Fruit fly (Drosophila melanogaster) whole organism, embryonic: ENCODE measurements around the gene Hecw.

Experiments
- Adf1 ChIP-seq: fragments of 200-800 bp; sonication (Bioruptor generic); IDR thresholded peaks from 2 replicates; pipeline ENCODE4 v1.3.6; 2022; ENCODE audit warnings: missing biosample characterization, missing genetic modification characterization
- Asciz ChIP-seq: fragments of 200-800 bp; sonication (Bioruptor generic); optimal IDR thresholded peaks from 2 replicates; lab custom pipeline; 2017; ENCODE audit warnings: missing biosample characterization, mild to moderate bottlenecking, missing genetic modification characterization, missing genetic modification reagents
- BEAF-32 ChIP-seq: fragments of 200-800 bp; sonication (Bioruptor generic); optimal IDR thresholded peaks from 3 replicates; lab custom pipeline; 2017; ENCODE audit warnings: missing biosample characterization, missing genetic modification characterization, mild to moderate bottlenecking, moderate library complexity, missing genetic modification reagents
- Bteb2 ChIP-seq: fragments of 200-800 bp; sonication (Bioruptor generic); optimal IDR thresholded peaks from 2 replicates; lab custom pipeline; 2016; ENCODE audit warnings: missing biosample characterization, missing genetic modification characterization
- C15 ChIP-seq: fragments of 200-800 bp; sonication (Bioruptor generic); IDR thresholded peaks from 3 replicates; pipeline ENCODE4 v1.3.6; 2022; ENCODE audit warnings: missing biosample characterization, missing genetic modification characterization
- CG1024 ChIP-seq: fragments of 200-800 bp; sonication (Bioruptor generic); IDR thresholded peaks from 2 replicates; pipeline ENCODE4 v1.3.6; 2022; ENCODE audit warnings: missing biosample characterization, missing genetic modification characterization
- CG10543 ChIP-seq: fragments of 200-800 bp; sonication (Bioruptor generic); optimal IDR thresholded peaks from 3 replicates; lab custom pipeline; 2017; ENCODE audit warnings: missing biosample characterization, mild to moderate bottlenecking, missing genetic modification characterization, moderate library complexity
- CG12155 ChIP-seq: fragments of 200-800 bp; sonication (Bioruptor generic); optimal IDR thresholded peaks from 3 replicates; lab custom pipeline; 2016; ENCODE audit warnings: missing biosample characterization, missing genetic modification characterization
- CG13296 ChIP-seq: fragments of 200-800 bp; sonication (Bioruptor generic); optimal IDR thresholded peaks from 3 replicates; lab custom pipeline; 2018; ENCODE audit warnings: missing biosample characterization, mild to moderate bottlenecking, missing genetic modification characterization
- CG17612 ChIP-seq: fragments of 200-800 bp; sonication (Bioruptor generic); IDR thresholded peaks from 2 replicates; pipeline ENCODE4 v1.3.6; 2022; ENCODE audit warnings: missing biosample characterization, missing genetic modification characterization
- CG18011 ChIP-seq: fragments of 200-800 bp; sonication (Bioruptor generic); optimal IDR thresholded peaks from 2 replicates; lab custom pipeline; 2017; ENCODE audit warnings: missing biosample characterization, missing genetic modification characterization, mild to moderate bottlenecking, moderate library complexity, missing genotype
- CG18262 ChIP-seq: fragments of 200-800 bp; optimal IDR thresholded peaks from 3 replicates; lab custom pipeline; 2019; ENCODE audit warnings: missing biosample characterization, mild to moderate bottlenecking, missing genetic modification characterization, moderate library complexity
- CG1832 ChIP-seq: fragments of 200-800 bp; sonication (Bioruptor generic); optimal IDR thresholded peaks from 2 replicates; lab custom pipeline; 2017; ENCODE audit warnings: missing biosample characterization, mild to moderate bottlenecking, missing genetic modification characterization, inconsistent platforms
- CG2875 ChIP-seq: fragments of 200-800 bp; sonication (Bioruptor generic); optimal IDR thresholded peaks from 2 replicates; lab custom pipeline; 2017; ENCODE audit warnings: missing biosample characterization, mild to moderate bottlenecking, missing genetic modification characterization, missing genetic modification reagents
- CG3163 ChIP-seq: fragments of 200-800 bp; sonication (Bioruptor generic); optimal IDR thresholded peaks from 3 replicates; lab custom pipeline; 2016; ENCODE audit warnings: missing biosample characterization, missing genetic modification characterization
- CG33557 ChIP-seq: fragments of 200-800 bp; sonication (Bioruptor generic); optimal IDR thresholded peaks from 2 replicates; lab custom pipeline; 2019; ENCODE audit warnings: missing biosample characterization, mild to moderate bottlenecking, missing genetic modification characterization, moderate library complexity
- CG6813 ChIP-seq: fragments of 200-800 bp; sonication (Bioruptor generic); optimal IDR thresholded peaks from 2 replicates; lab custom pipeline; 2017; ENCODE audit warnings: missing biosample characterization, missing genetic modification characterization, mild to moderate bottlenecking, moderate library complexity, missing genetic modification reagents
- CG6854 ChIP-seq: fragments of 200-800 bp; sonication (Bioruptor generic); optimal IDR thresholded peaks from 3 replicates; lab custom pipeline; 2017; ENCODE audit warnings: missing biosample characterization, mild to moderate bottlenecking, missing genetic modification characterization
- CG7556 ChIP-seq: fragments of 200-800 bp; sonication (Bioruptor generic); optimal IDR thresholded peaks from 2 replicates; lab custom pipeline; 2017; ENCODE audit warnings: missing biosample characterization, mild to moderate bottlenecking, missing genetic modification characterization
- CG7839 ChIP-seq: fragments of 200-800 bp; sonication (Bioruptor generic); optimal IDR thresholded peaks from 3 replicates; lab custom pipeline; 2018; ENCODE audit warnings: missing biosample characterization, mild to moderate bottlenecking, missing genetic modification characterization, moderate library complexity
- CG9797 ChIP-seq: fragments of 200-800 bp; sonication (Bioruptor generic); optimal IDR thresholded peaks from 3 replicates; lab custom pipeline; 2018; ENCODE audit warnings: missing biosample characterization, mild to moderate bottlenecking, missing genetic modification characterization
- CG9932 ChIP-seq: fragments of 200-800 bp; sonication (Bioruptor generic); IDR thresholded peaks from 2 replicates; pipeline ENCODE4 v1.3.6; 2022; ENCODE audit warnings: missing biosample characterization, missing genetic modification characterization
- Camta ChIP-seq: fragments of 200-800 bp; sonication (Bioruptor generic); optimal IDR thresholded peaks from 2 replicates; lab custom pipeline; 2016; ENCODE audit warnings: missing biosample characterization, missing genetic modification characterization
- Chrac-16 ChIP-seq: fragments of 200-800 bp; sonication (Bioruptor generic); optimal IDR thresholded peaks from 3 replicates; lab custom pipeline; 2016; ENCODE audit warnings: missing biosample characterization, missing genetic modification characterization
- Dip2 ChIP-seq: fragments of 200-800 bp; sonication (Bioruptor generic); IDR thresholded peaks from 2 replicates; pipeline ENCODE4 v1.3.6; 2022; ENCODE audit warnings: missing biosample characterization, missing genetic modification characterization
- Hr3 ChIP-seq: fragments of 200-800 bp; sonication (Bioruptor generic); optimal IDR thresholded peaks from 3 replicates; lab custom pipeline; 2016; ENCODE audit warnings: missing biosample characterization, missing genetic modification characterization
- Lpt ChIP-seq: fragments of >200 bp; optimal IDR thresholded peaks from 2 replicates; lab custom pipeline; 2018; ENCODE audit warnings: missing biosample characterization, missing genetic modification characterization
- Optix ChIP-seq: fragments of 200-800 bp; sonication (Bioruptor generic); IDR thresholded peaks from 3 replicates; pipeline ENCODE4 v1.3.6; 2022; ENCODE audit warnings: missing biosample characterization, missing genetic modification characterization
- Pdp1 ChIP-seq, 2 experiments: fragments of 200-800 bp; sonication (Bioruptor generic); optimal IDR thresholded peaks; 3 replicates each; lab custom pipeline; 2016; ENCODE audit warnings: missing biosample characterization in 2 of 2, missing genetic modification characterization in 2 of 2, mild to moderate bottlenecking in 1 of 2, moderate library complexity in 1 of 2
- Ravus ChIP-seq: fragments of 200-800 bp; sonication (Bioruptor generic); IDR thresholded peaks from 2 replicates; pipeline ENCODE4 v1.3.6; 2022; ENCODE audit warnings: missing biosample characterization, missing genetic modification characterization
- Rfx ChIP-seq: fragments of 200-800 bp; sonication (Bioruptor generic); IDR thresholded peaks from 2 replicates; pipeline ENCODE4 v1.3.6; 2022; ENCODE audit warnings: missing biosample characterization, missing genetic modification characterization
- Sin3A ChIP-seq: fragments of >200 bp; optimal IDR thresholded peaks from 2 replicates; lab custom pipeline; 2018
- Sox102F ChIP-seq: fragments of 200-800 bp; sonication (Bioruptor generic); optimal IDR thresholded peaks from 2 replicates; lab custom pipeline; 2018; ENCODE audit warnings: missing biosample characterization, mild to moderate bottlenecking, missing genetic modification characterization, moderate library complexity
- Spps ChIP-seq: fragments of 200-800 bp; sonication (Bioruptor generic); optimal IDR thresholded peaks from 2 replicates; lab custom pipeline; 2018; ENCODE audit warnings: missing biosample characterization, mild to moderate bottlenecking, missing genetic modification characterization
- Sry-β ChIP-seq: fragments of 200-800 bp; sonication (Bioruptor generic); optimal IDR thresholded peaks from 2 replicates; lab custom pipeline; 2018; ENCODE audit warnings: missing biosample characterization, mild to moderate bottlenecking, missing genetic modification characterization, moderate library complexity
- cad ChIP-seq: fragments of >200 bp; optimal IDR thresholded peaks from 2 replicates; lab custom pipeline; 2017; ENCODE audit warnings: missing biosample characterization, missing genetic modification characterization
- ci ChIP-seq: fragments of 200-800 bp; sonication (Bioruptor generic); IDR thresholded peaks from 3 replicates; pipeline ENCODE4 v1.3.6; 2022; ENCODE audit warnings: missing biosample characterization, missing genetic modification characterization
- disco-r ChIP-seq: fragments of 200-800 bp; sonication (Bioruptor generic); optimal IDR thresholded peaks from 2 replicates; lab custom pipeline; 2016; ENCODE audit warnings: missing biosample characterization, missing genetic modification characterization
- dmrt11E ChIP-seq: fragments of 200-800 bp; sonication (Bioruptor generic); optimal IDR thresholded peaks from 3 replicates; lab custom pipeline; 2018; ENCODE audit warnings: missing biosample characterization, mild to moderate bottlenecking, missing genetic modification characterization, moderate library complexity
- dysf ChIP-seq: fragments of 200-800 bp; sonication (Bioruptor generic); IDR thresholded peaks from 3 replicates; pipeline ENCODE4 v1.3.6; 2022; ENCODE audit warnings: missing biosample characterization, missing genetic modification characterization
- fru ChIP-seq: fragments of >200 bp; optimal IDR thresholded peaks from 2 replicates; lab custom pipeline; 2017
- mirr ChIP-seq: fragments of 200-800 bp; sonication (Bioruptor generic); optimal IDR thresholded peaks from 3 replicates; lab custom pipeline; 2018; ENCODE audit warnings: missing biosample characterization, mild to moderate bottlenecking, missing genetic modification characterization
- nerfin-1 ChIP-seq: fragments of 200-800 bp; sonication (Bioruptor generic); optimal IDR thresholded peaks from 3 replicates; lab custom pipeline; 2019; ENCODE audit warnings: missing biosample characterization, mild to moderate bottlenecking, missing genetic modification characterization, moderate library complexity
- odd ChIP-seq: fragments of 200-800 bp; sonication (Bioruptor generic); optimal IDR thresholded peaks from 2 replicates; lab custom pipeline; 2017; ENCODE audit warnings: missing biosample characterization, mild to moderate bottlenecking, missing genetic modification characterization
- prd ChIP-seq, 3 experiments: fragments of >200 bp in 2 of 3; fragments of 200-800 bp in 1 of 3; sonication (Bioruptor generic) in 1 of 3; optimal IDR thresholded peaks in 2 of 3; IDR thresholded peaks in 1 of 3; 2 replicates in 2 of 3; 3 replicates in 1 of 3; pipeline versions ENCODE4 v1.3.6 to Lab custom; 2017 to 2022; ENCODE audit warnings: missing biosample characterization in 1 of 3, missing genetic modification characterization in 1 of 3
- ro ChIP-seq: fragments of 200-800 bp; sonication (Bioruptor generic); IDR thresholded peaks from 2 replicates; pipeline ENCODE4 v1.3.6; 2022; ENCODE audit warnings: missing biosample characterization, missing genetic modification characterization
- run ChIP-seq: fragments of 200-800 bp; sonication (Bioruptor generic); optimal IDR thresholded peaks from 3 replicates; lab custom pipeline; 2018; ENCODE audit warnings: missing biosample characterization, mild to moderate bottlenecking, missing genetic modification characterization
- sens-2 ChIP-seq: fragments of 200-800 bp; sonication (Bioruptor generic); IDR thresholded peaks from 2 replicates; pipeline ENCODE4 v1.3.6; 2022; ENCODE audit warnings: missing biosample characterization, missing genetic modification characterization
- so ChIP-seq: fragments of 200-800 bp; sonication (Bioruptor generic); IDR thresholded peaks from 3 replicates; pipeline ENCODE4 v1.3.6; 2022; ENCODE audit warnings: missing biosample characterization, missing genetic modification characterization
- yki ChIP-seq: fragments of >200 bp; optimal IDR thresholded peaks from 3 replicates; lab custom pipeline; 2018

Gene Hecw

DNA sequence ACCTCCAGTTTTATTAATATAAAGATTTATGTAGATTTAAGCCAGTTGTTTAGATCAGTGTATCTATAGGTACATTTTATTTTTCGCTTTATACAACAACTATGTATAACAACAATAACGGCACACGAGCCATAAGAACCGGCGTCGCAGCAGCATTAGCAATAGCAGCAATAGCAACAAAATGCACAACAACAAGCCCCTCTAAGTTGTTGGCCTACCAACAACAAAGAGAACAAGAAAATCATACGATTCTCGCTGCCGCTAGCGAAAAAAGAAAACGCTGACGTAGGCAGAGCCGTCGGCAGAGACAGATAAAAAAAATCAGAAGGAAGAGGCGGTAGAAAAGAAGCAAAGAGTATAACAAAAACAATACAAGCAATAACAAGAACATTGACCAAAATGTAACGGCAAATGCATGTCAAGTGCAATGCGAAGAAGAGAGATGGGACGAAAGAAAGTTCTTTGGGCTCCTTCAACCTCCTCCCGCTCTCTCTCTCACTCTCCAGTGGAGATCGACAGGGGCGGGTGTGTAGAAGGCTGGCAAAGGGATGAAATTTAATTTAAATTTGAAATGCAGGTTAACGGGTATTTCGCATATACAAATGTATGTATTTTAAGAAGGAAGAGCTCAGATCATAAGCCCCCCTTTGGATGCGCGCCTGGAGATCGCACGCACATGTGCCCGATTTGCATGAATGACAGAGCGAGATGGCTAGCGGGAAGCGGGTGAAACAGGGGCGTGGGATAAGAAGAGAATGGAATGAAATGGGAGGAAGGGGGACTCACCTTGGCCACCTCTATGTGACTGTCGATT is 29.8 kb upstream of the Hecw start (continued):
- TF ChIP-seq prd (optimal IDR thresholded peaks at IDR 0.05; lab: Kevin White, UChicago) (no peak), prd (GFP tag; IDR thresholded peaks at IDR 0.05; lab: Robert Waterston, UW) (peak; percentile 99), CG10543 (GFP tag; lab: Kevin White, UChicago) (peak; percentile 64), ci (GFP tag; lab: Robert Waterston, UW) (peak; percentile 100), Sry-β (GFP tag; lab: Kevin White, UChicago) (peak; percentile 74), Chrac-16 (GFP tag; lab: Kevin White, UChicago) (peak; percentile 99), nerfin-1 (tag; lab: Kevin White, UChicago) (peak; percentile 93), sens-2 (GFP tag; lab: Robert Waterston, UW) (peak; percentile 98), CG17612 (peak; percentile 96), Sox102F (GFP tag; lab: Kevin White, UChicago) (peak; percentile 99), Adf1 (GFP tag; lab: Robert Waterston, UW) (peak; percentile 92), CG3163 (GFP tag; lab: Kevin White, UChicago) (peak; percentile 92), Pdp1 (GFP tag; optimal IDR thresholded peaks at IDR 0.05; lab: Kevin White, UChicago) (peak; percentile 97 to 99), CG6854 (GFP tag; lab: Kevin White, UChicago) (peak; percentile 93), fru (lab: Kevin White, UChicago) (no peak), CG7839 (peak; percentile 98), cad (no peak), CG18262 (tag; lab: Kevin White, UChicago) (peak; percentile 99), Ravus (peak; percentile 94), Lpt (no peak), so (GFP tag; lab: Robert Waterston, UW) (peak; percentile 98), Optix (GFP tag; lab: Robert Waterston, UW) (peak; percentile 99), CG9797 (GFP tag; lab: Kevin White, UChicago) (peak; percentile 45), CG13296 (GFP tag; lab: Kevin White, UChicago) (peak; percentile 87), Sin3A (lab: Kevin White, UChicago) (no peak), CG9932 (peak; percentile 99), CG12155 (peak; percentile 98), C15 (GFP tag; lab: Robert Waterston, UW) (peak; percentile 96), dysf (GFP tag; lab: Robert Waterston, UW) (peak; percentile 99), CG1832 (GFP tag; lab: Kevin White, UChicago) (peak; percentile 84), Dip2 (GFP tag; lab: Robert Waterston, UW) (peak; percentile 63), Spps (tag; lab: Kevin White, UChicago) (peak; percentile 96), run (peak; percentile 92), mirr (GFP tag; lab: Kevin White, UChicago) (peak; percentile 65), CG33557 (GFP tag; lab: Kevin White, UChicago) (peak; percentile 94), dmrt11E (tag; lab: Kevin White, UChicago) (peak; percentile 99), CG2875 (GFP tag; lab: Kevin White, UChicago) (peak; percentile 99), CG18011 (peak; percentile 89), disco-r (GFP tag; lab: Kevin White, UChicago) (peak; percentile 97), CG1024 (GFP tag; lab: Robert Waterston, UW) (peak; percentile 96), odd (peak; percentile 94), BEAF-32 (GFP tag; lab: Kevin White, UChicago) (no peak), Camta (GFP tag; lab: Kevin White, UChicago) (peak; percentile 98), Rfx (GFP tag; lab: Robert Waterston, UW) (peak; percentile 99), Bteb2 (GFP tag; lab: Kevin White, UChicago) (peak; percentile 98), Hr3 (GFP tag; lab: Kevin White, UChicago) (peak; percentile 99), Asciz (peak; percentile 95), ro (GFP tag; lab: Robert Waterston, UW) (peak; percentile 98), CG6813 (GFP tag; lab: Kevin White, UChicago) (peak; percentile 97), CG7556 (GFP tag; lab: Kevin White, UChicago) (peak; percentile 97), yki (lab: Kevin White, UChicago) (no peak)
